Worm (Caenorhabditis elegans): ENCODE data around the gene srz-62.

The srz-62 gene

ce11 chrIV:3899719-3900554 lies at the start of gene srz-62:
TSS of gene srz-62 (plus strand) at chrIV:3900504.
- TF ChIP-seq med-1 (GFP tag; optimal IDR thresholded peaks at IDR 0.05; ENCODE audit: insufficient read depth) = no peak
- no peak for TF ChIP-seq T22C8.4 (GFP tag; IDR thresholded peaks at IDR 0.05)
- no peak for TF ChIP-seq ztf-23 (GFP tag; IDR thresholded peaks at IDR 0.05)
- no peak for TF ChIP-seq ref-1 (GFP tag; conservative IDR thresholded peaks at IDR 0.05)
- no peak for TF ChIP-seq klf-2 (GFP tag; conservative IDR thresholded peaks at IDR 0.05)
- no peak for TF ChIP-seq flt-1 (GFP tag; IDR thresholded peaks at IDR 0.05)
- TF ChIP-seq cog-1 (tag; optimal IDR thresholded peaks at IDR 0.05) = no peak
- TF ChIP-seq ztf-29 (GFP tag; IDR thresholded peaks at IDR 0.05) = no peak
- TF ChIP-seq tab-1 (GFP tag; IDR thresholded peaks at IDR 0.05) = no peak

- TF ChIP-seq T22C8.4 (GFP tag; IDR thresholded peaks at IDR 0.05) (no peak), ref-1 (GFP tag; conservative IDR thresholded peaks at IDR 0.05) (no peak), ztf-23 (GFP tag; IDR thresholded peaks at IDR 0.05) (no peak), cog-1 (tag; optimal IDR thresholded peaks at IDR 0.05) (no peak), klf-2 (GFP tag; conservative IDR thresholded peaks at IDR 0.05) (no peak), med-1 (GFP tag; optimal IDR thresholded peaks at IDR 0.05; ENCODE audit: insufficient read depth) (no peak), flt-1 (GFP tag; IDR thresholded peaks at IDR 0.05) (no peak), tab-1 (GFP tag; IDR thresholded peaks at IDR 0.05) (no peak), ztf-29 (GFP tag; IDR thresholded peaks at IDR 0.05) (no peak)
Measured at ce11 chrIV:3853557-3853956, 46.7 kb upstream of the srz-62 start.

- TF ChIP-seq cog-1 (tag; optimal IDR thresholded peaks at IDR 0.05) = no peak
- 0 out of 2 replicates have a peak, but pooled peaks have one; percentile 28 for TF ChIP-seq ztf-23 (GFP tag; IDR thresholded peaks at IDR 0.05)
Measured at ce11 chrIV:3854606-3855005, 45.7 kb upstream of the srz-62 start.

ce11 chrIV:3855543-3855942 lies 44.8 kb upstream of the srz-62 start, which contains the start of gene zag-1:
TSS of gene zag-1 (plus strand) at chrIV:3855843.
- TF ChIP-seq tab-1 (GFP tag; IDR thresholded peaks at IDR 0.05) (no peak), med-1 (GFP tag; optimal IDR thresholded peaks at IDR 0.05; ENCODE audit: insufficient read depth) (no peak), flt-1 (GFP tag; IDR thresholded peaks at IDR 0.05) (0 out of 2 replicates have a peak, but pooled peaks have one; percentile 14)

- TF ChIP-seq ref-1 (GFP tag; conservative IDR thresholded peaks at IDR 0.05) (no peak), tab-1 (GFP tag; IDR thresholded peaks at IDR 0.05) (no peak), klf-2 (GFP tag; conservative IDR thresholded peaks at IDR 0.05) (no peak), cog-1 (tag; optimal IDR thresholded peaks at IDR 0.05) (no peak), flt-1 (GFP tag; IDR thresholded peaks at IDR 0.05) (no peak)
Measured at ce11 chrIV:3856190-3856589, 44.1 kb upstream of the srz-62 start.

ce11 chrIV:3857999-3858552 lies 42.2 kb upstream of the srz-62 start:
- no peak for TF ChIP-seq ztf-29 (GFP tag; IDR thresholded peaks at IDR 0.05)
- no peak for TF ChIP-seq med-1 (GFP tag; optimal IDR thresholded peaks at IDR 0.05; ENCODE audit: insufficient read depth)
- no peak for TF ChIP-seq ztf-23 (GFP tag; IDR thresholded peaks at IDR 0.05)
- no peak for TF ChIP-seq ref-1 (GFP tag; conservative IDR thresholded peaks at IDR 0.05)
- TF ChIP-seq T22C8.4 (GFP tag; IDR thresholded peaks at IDR 0.05) = no peak
- TF ChIP-seq cog-1 (tag; optimal IDR thresholded peaks at IDR 0.05) = no peak
- TF ChIP-seq flt-1 (GFP tag; IDR thresholded peaks at IDR 0.05) = no peak
- TF ChIP-seq tab-1 (GFP tag; IDR thresholded peaks at IDR 0.05) = no peak
- TF ChIP-seq klf-2 (GFP tag; conservative IDR thresholded peaks at IDR 0.05) = no peak

ce11 chrIV:3859552-3859951 lies 40.8 kb upstream of the srz-62 start:
- TF ChIP-seq ref-1 (GFP tag; conservative IDR thresholded peaks at IDR 0.05) = no peak
- TF ChIP-seq cog-1 (tag; optimal IDR thresholded peaks at IDR 0.05) = no peak
- no peak for TF ChIP-seq flt-1 (GFP tag; IDR thresholded peaks at IDR 0.05)
- no peak for TF ChIP-seq T22C8.4 (GFP tag; IDR thresholded peaks at IDR 0.05)

ce11 chrIV:3860419-3860818 lies 39.9 kb upstream of the srz-62 start:
- TF ChIP-seq ztf-29 (GFP tag; IDR thresholded peaks at IDR 0.05) (no peak), tab-1 (GFP tag; IDR thresholded peaks at IDR 0.05) (no peak), ztf-23 (GFP tag; IDR thresholded peaks at IDR 0.05) (no peak), T22C8.4 (GFP tag; IDR thresholded peaks at IDR 0.05) (no peak), cog-1 (tag; optimal IDR thresholded peaks at IDR 0.05) (no peak), ref-1 (GFP tag; conservative IDR thresholded peaks at IDR 0.05) (no peak), flt-1 (GFP tag; IDR thresholded peaks at IDR 0.05) (no peak), med-1 (GFP tag; optimal IDR thresholded peaks at IDR 0.05; ENCODE audit: insufficient read depth) (no peak), klf-2 (GFP tag; conservative IDR thresholded peaks at IDR 0.05) (no peak)

ce11 chrIV:3862948-3863347 lies 37.4 kb upstream of the srz-62 start:
- TF ChIP-seq ref-1 (GFP tag; conservative IDR thresholded peaks at IDR 0.05) (no peak), ztf-29 (GFP tag; IDR thresholded peaks at IDR 0.05) (no peak), ztf-23 (GFP tag; IDR thresholded peaks at IDR 0.05) (no peak), klf-2 (GFP tag; conservative IDR thresholded peaks at IDR 0.05) (no peak), tab-1 (GFP tag; IDR thresholded peaks at IDR 0.05) (no peak), flt-1 (GFP tag; IDR thresholded peaks at IDR 0.05) (no peak), med-1 (GFP tag; optimal IDR thresholded peaks at IDR 0.05; ENCODE audit: insufficient read depth) (no peak), T22C8.4 (GFP tag; IDR thresholded peaks at IDR 0.05) (no peak), cog-1 (tag; optimal IDR thresholded peaks at IDR 0.05) (no peak)

ce11 chrIV:3864944-3865343 lies 35.4 kb upstream of the srz-62 start, which contains the start of gene aat-8:
TSS of gene aat-8 (minus strand) at chrIV:3865044.
- TF ChIP-seq ztf-23 (GFP tag; IDR thresholded peaks at IDR 0.05) = no peak
- TF ChIP-seq ztf-29 (GFP tag; IDR thresholded peaks at IDR 0.05) = no peak
- no peak for TF ChIP-seq cog-1 (tag; optimal IDR thresholded peaks at IDR 0.05)
- no peak for TF ChIP-seq med-1 (GFP tag; optimal IDR thresholded peaks at IDR 0.05; ENCODE audit: insufficient read depth)
- no peak for TF ChIP-seq klf-2 (GFP tag; conservative IDR thresholded peaks at IDR 0.05)
- TF ChIP-seq flt-1 (GFP tag; IDR thresholded peaks at IDR 0.05) = no peak
- no peak for TF ChIP-seq tab-1 (GFP tag; IDR thresholded peaks at IDR 0.05)
- TF ChIP-seq T22C8.4 (GFP tag; IDR thresholded peaks at IDR 0.05) = no peak
- TF ChIP-seq ref-1 (GFP tag; conservative IDR thresholded peaks at IDR 0.05) = no peak
